Worm (Caenorhabditis elegans): ENCODE measurements around the gene F43C1.7.

F43C1.7 gene

ce11 chrIII:4284732-4285165 is 42.4 kb upstream of the F43C1.7 start (continued):
- peak; percentile 62 for TF ChIP-seq Y55F3AM.14 (GFP tag; optimal IDR thresholded peaks at IDR 0.05)
- peak; percentile 82 for TF ChIP-seq nhr-129 (tag; optimal IDR thresholded peaks at IDR 0.05)
- peak; percentile 95 for TF ChIP-seq nhr-25 (tag; optimal IDR thresholded peaks at IDR 0.05)
- peak; percentile 13 for TF ChIP-seq mab-5 (tag; optimal IDR thresholded peaks at IDR 0.05)
- peak in 1 of 2 experiments; percentile 85 for TF ChIP-seq lsy-2 (tag; optimal IDR thresholded peaks at IDR 0.05)
- no peak for TF ChIP-seq mbf-1 (tag; optimal IDR thresholded peaks at IDR 0.05)
- peak; percentile 93 for TF ChIP-seq F13H6.1 (tag; optimal IDR thresholded peaks at IDR 0.05)

ce11 chrIII:4283175-4283574 is 40.8 kb upstream of the F43C1.7 start:
- TF ChIP-seq ztf-4 (tag; optimal IDR thresholded peaks at IDR 0.05) (peak; percentile 21), sma-9 (GFP tag; optimal IDR thresholded peaks at IDR 0.05) (peak; percentile 80), sma-9 (tag; optimal IDR thresholded peaks at IDR 0.05) (no peak), lin-39 (tag; optimal IDR thresholded peaks at IDR 0.05) (no peak), lsy-2 (tag; optimal IDR thresholded peaks at IDR 0.05) (peak in 1 of 2 experiments; percentile 41), sma-3 (GFP tag; optimal IDR thresholded peaks at IDR 0.05) (no peak), ZK546.5 (tag; optimal IDR thresholded peaks at IDR 0.05) (no peak), nhr-129 (tag; optimal IDR thresholded peaks at IDR 0.05) (peak; percentile 68), nhr-10 (tag; optimal IDR thresholded peaks at IDR 0.05) (no peak), F13H6.1 (tag; optimal IDR thresholded peaks at IDR 0.05) (peak; percentile 90), egl-27 (tag; optimal IDR thresholded peaks at IDR 0.05) (peak; percentile 44), C34F6.9 (tag; optimal IDR thresholded peaks at IDR 0.05) (peak; percentile 35)

ce11 chrIII:4281955-4282618 is 39.7 kb upstream of the F43C1.7 start:
- TF ChIP-seq ceh-82 (tag; optimal IDR thresholded peaks at IDR 0.05), result peak; percentile 74
- peak; percentile 91 for TF ChIP-seq snpc-4 (tag; optimal IDR thresholded peaks at IDR 0.05)
- TF ChIP-seq nhr-77 (tag; optimal IDR thresholded peaks at IDR 0.05), result peak; percentile 27
- peak; percentile 67 for TF ChIP-seq nhr-12 (tag; optimal IDR thresholded peaks at IDR 0.05)
- TF ChIP-seq nhr-129 (tag; optimal IDR thresholded peaks at IDR 0.05), result peak; percentile 96
- peak; percentile 95 for TF ChIP-seq zag-1 (tag; optimal IDR thresholded peaks at IDR 0.05)
- TF ChIP-seq gmeb-1 (tag; optimal IDR thresholded peaks at IDR 0.05), result peak; percentile 78
- TF ChIP-seq lin-39 (tag; optimal IDR thresholded peaks at IDR 0.05), result peak; percentile 69
- peak; percentile 98 for TF ChIP-seq egl-27 (tag; optimal IDR thresholded peaks at IDR 0.05)
- TF ChIP-seq nhr-23 (tag; optimal IDR thresholded peaks at IDR 0.05), result no peak
- TF ChIP-seq ztf-11 (tag; optimal IDR thresholded peaks at IDR 0.05), result peak; percentile 55
- TF ChIP-seq nhr-11 (tag; optimal IDR thresholded peaks at IDR 0.05), result peak; percentile 70
- peak; percentile 99 for TF ChIP-seq sma-3 (GFP tag; optimal IDR thresholded peaks at IDR 0.05)
- peak; percentile 57 for TF ChIP-seq ZK546.5 (tag; optimal IDR thresholded peaks at IDR 0.05)
- TF ChIP-seq R02D3.7 (tag; optimal IDR thresholded peaks at IDR 0.05), result peak; percentile 3
- TF ChIP-seq elt-3 (tag; optimal IDR thresholded peaks at IDR 0.05), result no peak
- TF ChIP-seq ztf-1 (GFP tag; conservative IDR thresholded peaks at IDR 0.05), result no peak
- TF ChIP-seq mab-5 (tag; optimal IDR thresholded peaks at IDR 0.05), result peak; percentile 93
- peak; percentile 95 for TF ChIP-seq lin-11 (tag; optimal IDR thresholded peaks at IDR 0.05)
- TF ChIP-seq mbf-1 (tag; optimal IDR thresholded peaks at IDR 0.05), result no peak
- peak; percentile 96 for TF ChIP-seq nhr-6 (tag; optimal IDR thresholded peaks at IDR 0.05)
- peak; percentile 87 for TF ChIP-seq unc-55 (GFP tag; optimal IDR thresholded peaks at IDR 0.05)
- TF ChIP-seq unc-62 (GFP tag; optimal IDR thresholded peaks at IDR 0.05), result peak; percentile 85
- peak; percentile 94 for TF ChIP-seq fos-1 (tag; optimal IDR thresholded peaks at IDR 0.05)
- peak; percentile 94 for TF ChIP-seq lin-13 (GFP tag; optimal IDR thresholded peaks at IDR 0.05)
- TF ChIP-seq nhr-25 (tag; optimal IDR thresholded peaks at IDR 0.05), result peak; percentile 98
- TF ChIP-seq nhr-10 (tag; optimal IDR thresholded peaks at IDR 0.05), result peak; percentile 66
- peak; percentile 58 for TF ChIP-seq nhr-237 (tag; optimal IDR thresholded peaks at IDR 0.05)
- TF ChIP-seq C34F6.9 (tag; optimal IDR thresholded peaks at IDR 0.05), result peak; percentile 96
- no peak for TF ChIP-seq ama-1 (optimal IDR thresholded peaks at IDR 0.05)
- TF ChIP-seq crh-2 (tag; optimal IDR thresholded peaks at IDR 0.05), result peak; percentile 97
- TF ChIP-seq peb-1 (tag; optimal IDR thresholded peaks at IDR 0.05), result peak; percentile 90
- no peak for TF ChIP-seq unc-39 (tag; optimal IDR thresholded peaks at IDR 0.05)
- peak; percentile 54 for TF ChIP-seq skn-1 (tag; optimal IDR thresholded peaks at IDR 0.05)
- TF ChIP-seq ceh-16 (tag; optimal IDR thresholded peaks at IDR 0.05), result peak; percentile 93
- no peak for TF ChIP-seq aly-2 (tag; optimal IDR thresholded peaks at IDR 0.05)
- peak; percentile 99 for TF ChIP-seq Y55F3AM.14 (GFP tag; optimal IDR thresholded peaks at IDR 0.05)
- TF ChIP-seq blmp-1 (tag; optimal IDR thresholded peaks at IDR 0.05; ENCODE audit: insufficient read depth), result peak; percentile 82
- peak; percentile 99 for TF ChIP-seq nhr-21 (tag; optimal IDR thresholded peaks at IDR 0.05)
- peak; percentile 94 to 97 for TF ChIP-seq mdl-1 (tag; optimal IDR thresholded peaks at IDR 0.05)
- TF ChIP-seq dmd-4 (tag; optimal IDR thresholded peaks at IDR 0.05), result peak; percentile 15
- TF ChIP-seq ztf-4 (tag; optimal IDR thresholded peaks at IDR 0.05), result peak; percentile 97
- TF ChIP-seq sem-4 (tag; optimal IDR thresholded peaks at IDR 0.05), result peak; percentile 99
- TF ChIP-seq lsy-2 (tag; optimal IDR thresholded peaks at IDR 0.05), result peak; percentile 86 to 95
- peak; percentile 100 for TF ChIP-seq sma-9 (GFP tag; optimal IDR thresholded peaks at IDR 0.05)
- TF ChIP-seq sma-9 (tag; optimal IDR thresholded peaks at IDR 0.05), result peak; percentile 97

Data from whole organism, L2 larva.